Worm (Caenorhabditis elegans) whole organism, L4 larva: ENCODE data around the gene Y57G11C.30.

Source experiments
- D1046.2 ChIP-seq: fragments of 200-800 bp; sonication (Bioruptor generic); IDR thresholded peaks from 2 replicates; pipeline ENCODE4 v1.3.6; 2022; ENCODE audit warnings: missing genetic modification characterization, missing compliant biosample characterization
- F44E2.7 ChIP-seq: fragments of 200-800 bp; sonication (Bioruptor generic); IDR thresholded peaks from 2 replicates; pipeline ENCODE4 v2.1.2; 2022; ENCODE audit warnings: missing genetic modification characterization, missing compliant biosample characterization
- F49E8.2 ChIP-seq: sonication (generic microtip); optimal IDR thresholded peaks from 2 replicates; lab custom pipeline; 2016; ENCODE audit warnings: missing compliant biosample characterization, mild to moderate bottlenecking, missing genetic modification characterization, borderline replicate concordance
- T20F7.1 ChIP-seq: fragments of 200-800 bp; sonication (Bioruptor generic); optimal IDR thresholded peaks from 2 replicates; lab custom pipeline; 2018; ENCODE audit warnings: mild to moderate bottlenecking, missing genetic modification characterization, missing compliant biosample characterization
- Y48G9A.11 ChIP-seq: fragments of 200-800 bp; sonication (Bioruptor generic); IDR thresholded peaks from 2 replicates; pipeline ENCODE4 v1.3.6; 2022; ENCODE audit warnings: missing genetic modification reagents, missing genetic modification characterization, missing compliant biosample characterization
- aha-1 ChIP-seq: fragments of 150-350 bp; peaks from one replicate; lab custom pipeline; 2014; ENCODE audit warnings: missing biosample characterization, missing genetic modification characterization
- aly-2 ChIP-seq: sonication (generic microtip); optimal IDR thresholded peaks from 2 replicates; lab custom pipeline; 2018; ENCODE audit warnings: missing biosample characterization, missing genetic modification characterization
- arid-1 ChIP-seq: fragments of 200-800 bp; sonication (Bioruptor generic); conservative IDR thresholded peaks from 2 replicates; pipeline ENCODE4 v1.3.6; 2022; ENCODE audit warnings: missing genetic modification reagents, missing genetic modification characterization, missing compliant biosample characterization
- ceh-28 ChIP-seq: fragments of 150-350 bp; optimal IDR thresholded peaks from 2 replicates; lab custom pipeline; 2014; ENCODE audit warnings: missing biosample characterization, missing genetic modification reagents, missing genetic modification characterization
- ceh-62 ChIP-seq: sonication (generic microtip); optimal IDR thresholded peaks from 2 replicates; lab custom pipeline; 2017; ENCODE audit warnings: missing biosample characterization, missing genetic modification characterization
- daf-12 ChIP-seq: fragments of 150-350 bp; optimal IDR thresholded peaks from 2 replicates; lab custom pipeline; 2014; ENCODE audit warnings: missing biosample characterization, missing genetic modification reagents, missing genetic modification characterization
- dmd-6 ChIP-seq: fragments of 200-800 bp; sonication (Bioruptor generic); IDR thresholded peaks from 2 replicates; pipeline ENCODE4 v1.3.6; 2022; ENCODE audit warnings: missing genetic modification reagents, missing genetic modification characterization, missing compliant biosample characterization
- dmd-8 ChIP-seq: fragments of 200-800 bp; sonication (Bioruptor generic); IDR thresholded peaks from 2 replicates; pipeline ENCODE4 v1.3.6; 2022; ENCODE audit warnings: missing genetic modification characterization, missing compliant biosample characterization
- dpl-1 ChIP-seq: fragments of 150-350 bp; optimal IDR thresholded peaks from 2 replicates; lab custom pipeline; 2014; ENCODE audit warnings: missing biosample characterization, missing genetic modification reagents, missing genetic modification characterization
- duxl-1 ChIP-seq: sonication (generic microtip); optimal IDR thresholded peaks from 2 replicates; lab custom pipeline; 2016; ENCODE audit warnings: mild to moderate bottlenecking, missing genetic modification characterization, moderate library complexity, missing compliant biosample characterization; ENCODE audit not compliant: poor library complexity
- egl-27 ChIP-seq: sonication (generic microtip); optimal IDR thresholded peaks from 3 replicates; lab custom pipeline; 2017; ENCODE audit warnings: missing biosample characterization, missing genetic modification reagents, missing genetic modification characterization
- fkh-10 ChIP-seq: fragments of 150-350 bp; optimal IDR thresholded peaks from 2 replicates; lab custom pipeline; 2014; ENCODE audit warnings: missing biosample characterization, missing genetic modification reagents, missing genetic modification characterization
- gei-8 ChIP-seq: fragments of 200-800 bp; sonication (Bioruptor generic); optimal IDR thresholded peaks from 2 replicates; lab custom pipeline; 2018; ENCODE audit warnings: mild to moderate bottlenecking, missing genetic modification characterization, missing compliant biosample characterization
- hlh-30 ChIP-seq: sonication (generic microtip); optimal IDR thresholded peaks from 2 replicates; lab custom pipeline; 2017; ENCODE audit warnings: antibody characterized with exemption, mild to moderate bottlenecking, missing genetic modification characterization, missing compliant biosample characterization; ENCODE audit not compliant: insufficient read depth
- lin-13 ChIP-seq: fragments of 150-350 bp; optimal IDR thresholded peaks from 2 replicates; lab custom pipeline; 2014; ENCODE audit warnings: missing biosample characterization, missing genetic modification reagents, missing genetic modification characterization
- lin-38 ChIP-seq: fragments of 200-800 bp; sonication (Bioruptor generic); IDR thresholded peaks from 2 replicates; pipeline ENCODE4 v1.3.6; 2022; ENCODE audit warnings: missing genetic modification reagents, missing genetic modification characterization, missing compliant biosample characterization
- mdl-1 ChIP-seq, 2 experiments: fragments of 150-350 bp in 1 of 2; sonication (generic microtip) in 1 of 2; optimal IDR thresholded peaks; 2 replicates each; lab custom pipeline; 2014 to 2017; ENCODE audit warnings: missing biosample characterization in 2 of 2, missing genetic modification characterization in 2 of 2
- nhr-102 ChIP-seq: sonication (generic microtip); optimal IDR thresholded peaks from 2 replicates; lab custom pipeline; 2016; ENCODE audit warnings: mild to moderate bottlenecking, missing genetic modification characterization, moderate library complexity, missing compliant biosample characterization
- nhr-11 ChIP-seq: fragments of 150-350 bp; optimal IDR thresholded peaks from 2 replicates; lab custom pipeline; 2014; ENCODE audit warnings: missing biosample characterization, missing genetic modification characterization
- nhr-237 ChIP-seq: sonication (generic microtip); optimal IDR thresholded peaks from 2 replicates; lab custom pipeline; 2017; ENCODE audit warnings: missing biosample characterization, missing genetic modification characterization
- nhr-28 ChIP-seq: fragments of 150-350 bp; optimal IDR thresholded peaks from 2 replicates; lab custom pipeline; 2014; ENCODE audit warnings: missing biosample characterization, missing genetic modification characterization
- pha-4 ChIP-seq, 2 experiments: fragments of 150-350 bp in 1 of 2; fragments of 200-800 bp in 1 of 2; sonication (Bioruptor generic) in 1 of 2; IDR thresholded peaks in 1 of 2; optimal IDR thresholded peaks in 1 of 2; 2 replicates each; pipeline versions ENCODE4 v1.3.6 to Lab custom; 2014 to 2022; ENCODE audit warnings: missing genetic modification characterization in 2 of 2, missing genetic modification reagents in 2 of 2, missing biosample characterization in 1 of 2, missing compliant biosample characterization in 1 of 2
- skn-1 ChIP-seq: fragments of 150-350 bp; optimal IDR thresholded peaks from 2 replicates; lab custom pipeline; 2014; ENCODE audit warnings: missing biosample characterization, missing genetic modification characterization
- snpc-1.2 ChIP-seq: fragments of 200-800 bp; sonication (Bioruptor generic); IDR thresholded peaks from 2 replicates; pipeline ENCODE4 v1.3.6; 2022; ENCODE audit warnings: missing genetic modification reagents, missing genetic modification characterization, missing compliant biosample characterization
- tra-1 ChIP-seq: fragments of 200-800 bp; sonication (Bioruptor generic); IDR thresholded peaks from 2 replicates; pipeline ENCODE4 v1.3.6; 2022; ENCODE audit warnings: missing genetic modification reagents, missing genetic modification characterization, missing compliant biosample characterization
- unc-62 ChIP-seq, 3 experiments: fragments of 150-350 bp in 1 of 3; sonication (generic microtip); optimal IDR thresholded peaks in 2 of 3; peaks in 1 of 3; 1 replicate in 1 of 3; 2 replicates in 2 of 3; lab custom pipeline; 2014 to 2017; ENCODE audit warnings: missing biosample characterization in 3 of 3, missing genetic modification characterization in 3 of 3, missing genetic modification reagents in 3 of 3, missing genotype in 1 of 3
- ztf-11 ChIP-seq: fragments of 150-350 bp; optimal IDR thresholded peaks from 2 replicates; lab custom pipeline; 2014; ENCODE audit warnings: missing biosample characterization, missing genetic modification characterization

Gene Y57G11C.30

ce11 chrIV:14937017-14937416, 1.7 kb upstream of the Y57G11C.30 start, which contains the start of gene Y57G11C.1144:
Y57G11C.1144 (plus strand) TSS chrIV:14937317.
- TF ChIP-seq skn-1 (tag; lab: Kevin White, UChicago) (no peak), lin-13 (GFP tag; lab: Kevin White, UChicago) (no peak), T20F7.1 (GFP tag; lab: Kevin White, UChicago) (no peak), dpl-1 (GFP tag; lab: Kevin White, UChicago) (no peak), nhr-102 (no peak), nhr-237 (tag; lab: Kevin White, UChicago) (no peak), daf-12 (tag; lab: Kevin White, UChicago) (no peak), mdl-1 (tag; optimal IDR thresholded peaks at IDR 0.05; lab: Kevin White, UChicago) (no peak), arid-1 (no peak), duxl-1 (tag; lab: Kevin White, UChicago) (no peak), tra-1 (GFP tag; lab: Robert Waterston, UW) (no peak), nhr-11 (tag; lab: Kevin White, UChicago) (no peak), gei-8 (no peak), F44E2.7 (GFP tag; lab: Robert Waterston, UW) (no peak)

- TF ChIP-seq fkh-10 (GFP tag; lab: Kevin White, UChicago) (no peak), dmd-8 (GFP tag; lab: Robert Waterston, UW) (no peak), D1046.2 (GFP tag; lab: Robert Waterston, UW) (no peak), nhr-28 (tag; lab: Kevin White, UChicago) (no peak), ztf-11 (tag; lab: Kevin White, UChicago) (no peak)
Observed at ce11 chrIV:14944234-14944633, 5.5 kb downstream of the Y57G11C.30 start, which contains the start of gene Y57G11C.48. Y57G11C.48 (minus strand) TSS chrIV:14944334.

ce11 chrIV:14949048-14949447, 10.4 kb downstream of the Y57G11C.30 start:
- TF ChIP-seq lin-38 (GFP tag; lab: Robert Waterston, UW) (no peak), ztf-11 (tag; lab: Kevin White, UChicago) (no peak), snpc-1.2 (peak; percentile 64), nhr-11 (tag; lab: Kevin White, UChicago) (no peak)

- TF ChIP-seq aha-1 (peak; percentile 69), hlh-30 (no peak), unc-62 (GFP tag; optimal IDR thresholded peaks at IDR 0.05 in 1 of 2; lab: Kevin White, UChicago) (peak in 1 of 2 experiments; percentile 90), unc-62 (tag; optimal IDR thresholded peaks at IDR 0.05; lab: Kevin White, UChicago) (no peak)
Observed at ce11 chrIV:14950468-14950867, 11.8 kb downstream of the Y57G11C.30 start, which contains the start of gene Y41E3.22. Y41E3.22 (plus strand) TSS chrIV:14950710.

ce11 chrIV:14953802-14954201, 15.1 kb downstream of the Y57G11C.30 start:
- TF ChIP-seq lin-38 (GFP tag; lab: Robert Waterston, UW) (peak; percentile 52), dmd-6 (GFP tag; lab: Robert Waterston, UW) (no peak), aly-2 (tag; lab: Kevin White, UChicago) (no peak), Y48G9A.11 (GFP tag; lab: Robert Waterston, UW) (0 out of 2 replicates have a peak, but pooled peaks have one; percentile 17), fkh-10 (GFP tag; lab: Kevin White, UChicago) (no peak), ceh-62 (tag; lab: Kevin White, UChicago) (no peak), egl-27 (no peak), F49E8.2 (tag; lab: Kevin White, UChicago) (peak; percentile 64), pha-4 (GFP tag; IDR thresholded peaks at IDR 0.05; lab: Robert Waterston, UW) (0 out of 2 replicates have a peak, but pooled peaks have one; percentile 11), pha-4 (tag; optimal IDR thresholded peaks at IDR 0.05; lab: Kevin White, UChicago) (no peak), ceh-28 (no peak), snpc-1.2 (peak; percentile 79)
